Worm (Caenorhabditis elegans): ENCODE data around the gene ttn-1.

The ttn-1 gene

ce11 chrV:6211509-6211908 is 9.1 kb upstream of the ttn-1 start:
- no peak for TF ChIP-seq ets-7 (tag; optimal IDR thresholded peaks at IDR 0.05)

- no peak for TF ChIP-seq B0310.2 (tag; optimal IDR thresholded peaks at IDR 0.05)
- no peak for TF ChIP-seq ets-7 (tag; optimal IDR thresholded peaks at IDR 0.05)
- TF ChIP-seq hmbx-1 (tag; optimal IDR thresholded peaks at IDR 0.05): no peak
- no peak for TF ChIP-seq tbx-37 (GFP tag; conservative IDR thresholded peaks at IDR 0.05)
- TF ChIP-seq flt-1 (GFP tag; IDR thresholded peaks at IDR 0.05): no peak
- no peak for TF ChIP-seq scrt-1 (GFP tag; IDR thresholded peaks at IDR 0.05)
- TF ChIP-seq aly-1 (tag; optimal IDR thresholded peaks at IDR 0.05): no peak
- TF ChIP-seq tra-4 (tag; optimal IDR thresholded peaks at IDR 0.05): no peak
- TF ChIP-seq sea-1 (GFP tag; conservative IDR thresholded peaks at IDR 0.05): no peak
- TF ChIP-seq pes-1 (GFP tag; IDR thresholded peaks at IDR 0.05): no peak
- TF ChIP-seq hmg-4 (GFP tag; optimal IDR thresholded peaks at IDR 0.05): no peak
Observed at ce11 chrV:6209930-6210647, 7.7 kb upstream of the ttn-1 start.

- TF ChIP-seq hnd-1 (tag; optimal IDR thresholded peaks at IDR 0.05) (no peak), B0310.2 (tag; optimal IDR thresholded peaks at IDR 0.05) (no peak), scrt-1 (GFP tag; IDR thresholded peaks at IDR 0.05) (no peak), aly-1 (tag; optimal IDR thresholded peaks at IDR 0.05) (no peak), F13C5.2 (tag; optimal IDR thresholded peaks at IDR 0.05) (no peak), tbx-37 (GFP tag; conservative IDR thresholded peaks at IDR 0.05) (no peak), hmbx-1 (tag; optimal IDR thresholded peaks at IDR 0.05) (no peak), sea-1 (GFP tag; conservative IDR thresholded peaks at IDR 0.05) (no peak), hmg-4 (GFP tag; optimal IDR thresholded peaks at IDR 0.05) (no peak), ama-1 (optimal IDR thresholded peaks at IDR 0.05) (no peak), ceh-13 (GFP tag; optimal IDR thresholded peaks at IDR 0.05) (no peak)
Observed at ce11 chrV:6208585-6208984, 6.2 kb upstream of the ttn-1 start, which contains the start of gene rme-1. Gene rme-1 (plus strand): TSS chrV:6208885.

ce11 chrV:6206498-6206897 is 4.1 kb upstream of the ttn-1 start, which contains the start of gene W06H8.2:
Gene W06H8.2 (plus strand): TSS chrV:6206755.
- TF ChIP-seq aly-1 (tag; optimal IDR thresholded peaks at IDR 0.05): no peak
- no peak for TF ChIP-seq B0310.2 (tag; optimal IDR thresholded peaks at IDR 0.05)

ce11 chrV:6204046-6204445 is 1.6 kb upstream of the ttn-1 start:
- TF ChIP-seq flt-1 (GFP tag; IDR thresholded peaks at IDR 0.05): no peak
- no peak for TF ChIP-seq tbx-37 (GFP tag; conservative IDR thresholded peaks at IDR 0.05)
- no peak for TF ChIP-seq hmbx-1 (tag; optimal IDR thresholded peaks at IDR 0.05)
- TF ChIP-seq sea-1 (GFP tag; conservative IDR thresholded peaks at IDR 0.05): no peak
- TF ChIP-seq ets-7 (tag; optimal IDR thresholded peaks at IDR 0.05): no peak
- no peak for TF ChIP-seq ceh-36 (tag; optimal IDR thresholded peaks at IDR 0.05)
- no peak for TF ChIP-seq pes-1 (GFP tag; IDR thresholded peaks at IDR 0.05)
- TF ChIP-seq B0310.2 (tag; optimal IDR thresholded peaks at IDR 0.05): no peak
- TF ChIP-seq ama-1 (optimal IDR thresholded peaks at IDR 0.05): no peak
- TF ChIP-seq scrt-1 (GFP tag; IDR thresholded peaks at IDR 0.05): no peak
- TF ChIP-seq ceh-13 (GFP tag; optimal IDR thresholded peaks at IDR 0.05): no peak

ce11 chrV:6138167-6138566 is 64.3 kb downstream of the ttn-1 start:
- no peak for TF ChIP-seq F13C5.2 (tag; optimal IDR thresholded peaks at IDR 0.05)
- no peak for TF ChIP-seq pes-1 (GFP tag; IDR thresholded peaks at IDR 0.05)
- no peak for TF ChIP-seq ceh-13 (GFP tag; optimal IDR thresholded peaks at IDR 0.05)
- TF ChIP-seq tbx-37 (GFP tag; conservative IDR thresholded peaks at IDR 0.05): no peak

ce11 chrV:6135428-6135827 is 67.0 kb downstream of the ttn-1 start:
- TF ChIP-seq hmbx-1 (tag; optimal IDR thresholded peaks at IDR 0.05): no peak
- TF ChIP-seq sea-1 (GFP tag; conservative IDR thresholded peaks at IDR 0.05): no peak

- TF ChIP-seq ceh-36 (tag; optimal IDR thresholded peaks at IDR 0.05) (no peak), ceh-13 (GFP tag; optimal IDR thresholded peaks at IDR 0.05) (no peak), scrt-1 (GFP tag; IDR thresholded peaks at IDR 0.05) (no peak), ets-7 (tag; optimal IDR thresholded peaks at IDR 0.05) (no peak), hmbx-1 (tag; optimal IDR thresholded peaks at IDR 0.05) (no peak), aly-1 (tag; optimal IDR thresholded peaks at IDR 0.05) (no peak), pes-1 (GFP tag; IDR thresholded peaks at IDR 0.05) (no peak), F13C5.2 (tag; optimal IDR thresholded peaks at IDR 0.05) (no peak), B0310.2 (tag; optimal IDR thresholded peaks at IDR 0.05) (no peak), ama-1 (optimal IDR thresholded peaks at IDR 0.05) (no peak), hnd-1 (tag; optimal IDR thresholded peaks at IDR 0.05) (no peak), flt-1 (GFP tag; IDR thresholded peaks at IDR 0.05) (no peak), tbx-37 (GFP tag; conservative IDR thresholded peaks at IDR 0.05) (no peak), sea-1 (GFP tag; conservative IDR thresholded peaks at IDR 0.05) (no peak), tra-4 (tag; optimal IDR thresholded peaks at IDR 0.05) (no peak)
Observed at ce11 chrV:6131100-6131499, 71.3 kb downstream of the ttn-1 start, which contains the start of gene exp-2. Gene exp-2 (plus strand): TSS chrV:6131400.

- no peak for TF ChIP-seq scrt-1 (GFP tag; IDR thresholded peaks at IDR 0.05)
- TF ChIP-seq B0310.2 (tag; optimal IDR thresholded peaks at IDR 0.05): no peak
- TF ChIP-seq hmg-4 (GFP tag; optimal IDR thresholded peaks at IDR 0.05): no peak
- no peak for TF ChIP-seq pes-1 (GFP tag; IDR thresholded peaks at IDR 0.05)
Observed at ce11 chrV:6128355-6128754, 74.1 kb downstream of the ttn-1 start.

All from whole organism, early embryonic.